Fruit fly (Drosophila melanogaster): ENCODE data around the gene CG15814.

The CG15814 gene

dm6 chrX:17875014-17875589 is 25.0 kb upstream of the CG15814 start:
- peak; percentile 32 for TF ChIP-seq Snoo (tag; optimal IDR thresholded peaks at IDR 0.05)
- TF ChIP-seq CG10348 (GFP tag; IDR thresholded peaks at IDR 0.05) = no peak
- peak; percentile 7 for TF ChIP-seq CG15710 (tag; optimal IDR thresholded peaks at IDR 0.05)
- TF ChIP-seq gl (tag; optimal IDR thresholded peaks at IDR 0.05) = peak; percentile 62
- no peak for TF ChIP-seq D1 (tag; optimal IDR thresholded peaks at IDR 0.05)
- TF ChIP-seq CG8301 (tag; optimal IDR thresholded peaks at IDR 0.05) = peak; percentile 7
- peak; percentile 1 for TF ChIP-seq CG8159 (tag; optimal IDR thresholded peaks at IDR 0.05)
- peak; percentile 55 for TF ChIP-seq CG14655 (GFP tag; optimal IDR thresholded peaks at IDR 0.05)
- 0 out of 3 replicates have a peak, but pooled peaks have one; percentile 18 for TF ChIP-seq fd96Ca (GFP tag; IDR thresholded peaks at IDR 0.05)
- TF ChIP-seq CG13204 (GFP tag; optimal IDR thresholded peaks at IDR 0.05) = no peak
- no peak for TF ChIP-seq CG17806 (tag; optimal IDR thresholded peaks at IDR 0.05)
- TF ChIP-seq CG12605 (GFP tag; IDR thresholded peaks at IDR 0.05) = peak; percentile 70
- peak; percentile 30 for TF ChIP-seq Pif1A (GFP tag; optimal IDR thresholded peaks at IDR 0.05)
- TF ChIP-seq EcR (GFP tag; optimal IDR thresholded peaks at IDR 0.05) = peak; percentile 42
- no peak for TF ChIP-seq CG34367 (tag; optimal IDR thresholded peaks at IDR 0.05)
- no peak for TF ChIP-seq CG9948 (tag; optimal IDR thresholded peaks at IDR 0.05)
- TF ChIP-seq Ets98B (GFP tag; IDR thresholded peaks at IDR 0.05) = no peak; the same call in 1 of the 2 replicates
- no peak for TF ChIP-seq CG32121 (GFP tag; IDR thresholded peaks at IDR 0.05)
- no peak for TF ChIP-seq Pif1B (GFP tag; optimal IDR thresholded peaks at IDR 0.05)
- no peak for TF ChIP-seq rn (GFP tag; IDR thresholded peaks at IDR 0.05)
- peak; percentile 63; the same call in 1 of the 3 replicates for TF ChIP-seq CG4496 (GFP tag; IDR thresholded peaks at IDR 0.05)

dm6 chrX:17873329-17873728 is 23.2 kb upstream of the CG15814 start:
- no peak for TF ChIP-seq CG13204 (GFP tag; optimal IDR thresholded peaks at IDR 0.05)
- no peak for TF ChIP-seq CG15710 (tag; optimal IDR thresholded peaks at IDR 0.05)
- TF ChIP-seq EcR (GFP tag; optimal IDR thresholded peaks at IDR 0.05) = peak; percentile 73
- no peak for TF ChIP-seq fd96Ca (GFP tag; IDR thresholded peaks at IDR 0.05)
- TF ChIP-seq rn (GFP tag; IDR thresholded peaks at IDR 0.05) = no peak
- TF ChIP-seq gl (tag; optimal IDR thresholded peaks at IDR 0.05) = no peak
- no peak for TF ChIP-seq CG17806 (tag; optimal IDR thresholded peaks at IDR 0.05)

dm6 chrX:17872310-17872709 is 22.2 kb upstream of the CG15814 start:
- no peak for TF ChIP-seq Ets98B (GFP tag; IDR thresholded peaks at IDR 0.05)
- TF ChIP-seq CG15710 (tag; optimal IDR thresholded peaks at IDR 0.05) = no peak
- no peak for TF ChIP-seq CG34367 (tag; optimal IDR thresholded peaks at IDR 0.05)
- TF ChIP-seq CG9948 (tag; optimal IDR thresholded peaks at IDR 0.05) = no peak
- TF ChIP-seq Pif1A (GFP tag; optimal IDR thresholded peaks at IDR 0.05) = no peak
- no peak for TF ChIP-seq CG17806 (tag; optimal IDR thresholded peaks at IDR 0.05)
- TF ChIP-seq CG13204 (GFP tag; optimal IDR thresholded peaks at IDR 0.05) = no peak
- TF ChIP-seq EcR (GFP tag; optimal IDR thresholded peaks at IDR 0.05) = no peak
- TF ChIP-seq rn (GFP tag; IDR thresholded peaks at IDR 0.05) = no peak
- TF ChIP-seq CG14655 (GFP tag; optimal IDR thresholded peaks at IDR 0.05) = no peak
- TF ChIP-seq CG12605 (GFP tag; IDR thresholded peaks at IDR 0.05) = no peak
- no peak for TF ChIP-seq CG32121 (GFP tag; IDR thresholded peaks at IDR 0.05)
- TF ChIP-seq CG8301 (tag; optimal IDR thresholded peaks at IDR 0.05) = no peak
- TF ChIP-seq Pif1B (GFP tag; optimal IDR thresholded peaks at IDR 0.05) = no peak
- no peak for TF ChIP-seq CG4496 (GFP tag; IDR thresholded peaks at IDR 0.05)
- no peak for TF ChIP-seq CG10348 (GFP tag; IDR thresholded peaks at IDR 0.05)
- TF ChIP-seq D1 (tag; optimal IDR thresholded peaks at IDR 0.05) = no peak

dm6 chrX:17870614-17871394 is 20.7 kb upstream of the CG15814 start:
- TF ChIP-seq CG8301 (tag; optimal IDR thresholded peaks at IDR 0.05) (no peak), Ets98B (GFP tag; IDR thresholded peaks at IDR 0.05) (no peak), fd96Ca (GFP tag; IDR thresholded peaks at IDR 0.05) (peak; percentile 28; the same call in 1 of the 3 replicates), CG32121 (GFP tag; IDR thresholded peaks at IDR 0.05) (no peak), D1 (tag; optimal IDR thresholded peaks at IDR 0.05) (no peak), CG13204 (GFP tag; optimal IDR thresholded peaks at IDR 0.05) (no peak), CG4496 (GFP tag; IDR thresholded peaks at IDR 0.05) (peak; percentile 49; the same call in 1 of the 3 replicates), Pif1B (GFP tag; optimal IDR thresholded peaks at IDR 0.05) (no peak), Pif1A (GFP tag; optimal IDR thresholded peaks at IDR 0.05) (peak; percentile 29), CG15710 (tag; optimal IDR thresholded peaks at IDR 0.05) (no peak), CG8159 (tag; optimal IDR thresholded peaks at IDR 0.05) (no peak), gl (tag; optimal IDR thresholded peaks at IDR 0.05) (no peak), EcR (GFP tag; optimal IDR thresholded peaks at IDR 0.05) (peak; percentile 44), rn (GFP tag; IDR thresholded peaks at IDR 0.05) (no peak), CG17806 (tag; optimal IDR thresholded peaks at IDR 0.05) (no peak), CG34367 (tag; optimal IDR thresholded peaks at IDR 0.05) (no peak), Snoo (tag; optimal IDR thresholded peaks at IDR 0.05) (no peak), CG9948 (tag; optimal IDR thresholded peaks at IDR 0.05) (no peak), CG14655 (GFP tag; optimal IDR thresholded peaks at IDR 0.05) (no peak), CG10348 (GFP tag; IDR thresholded peaks at IDR 0.05) (no peak), CG12605 (GFP tag; IDR thresholded peaks at IDR 0.05) (0 out of 2 replicates have a peak, but pooled peaks have one; percentile 31)

- TF ChIP-seq CG8159 (tag; optimal IDR thresholded peaks at IDR 0.05) = no peak
- no peak for TF ChIP-seq Pif1B (GFP tag; optimal IDR thresholded peaks at IDR 0.05)
- TF ChIP-seq CG14655 (GFP tag; optimal IDR thresholded peaks at IDR 0.05) = no peak
- no peak for TF ChIP-seq rn (GFP tag; IDR thresholded peaks at IDR 0.05)
- no peak for TF ChIP-seq CG12605 (GFP tag; IDR thresholded peaks at IDR 0.05)
- no peak for TF ChIP-seq CG9948 (tag; optimal IDR thresholded peaks at IDR 0.05)
- TF ChIP-seq Ets98B (GFP tag; IDR thresholded peaks at IDR 0.05) = no peak
Measured at dm6 chrX:17865103-17865502, 15.0 kb upstream of the CG15814 start.
